Worm (Caenorhabditis elegans): ENCODE measurements around the gene F56D6.9.

DNA sequence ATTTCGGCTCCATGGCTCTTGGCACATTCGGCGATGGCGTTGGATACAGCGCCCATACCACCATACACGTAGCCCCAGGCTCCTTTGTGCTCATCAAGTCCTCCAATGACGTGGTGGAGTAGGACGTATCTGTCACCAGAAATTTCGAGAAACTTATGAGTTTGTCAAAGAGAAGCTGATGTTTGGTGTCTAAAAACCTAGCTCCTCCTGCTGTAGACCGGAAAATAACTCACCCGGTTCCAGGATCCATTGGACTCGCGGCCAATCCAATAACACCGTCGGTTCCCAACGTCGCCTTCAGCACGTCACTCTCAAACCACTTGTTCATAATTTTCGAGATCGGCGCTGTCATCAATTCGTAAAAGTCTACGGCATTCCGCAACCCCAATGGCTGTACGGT is 15.2 kb upstream of the F56D6.9 start:
- TF ChIP-seq tbx-37 (GFP tag; conservative IDR thresholded peaks at IDR 0.05) (no peak), ama-1 (optimal IDR thresholded peaks at IDR 0.05) (no peak), B0310.2 (tag; optimal IDR thresholded peaks at IDR 0.05) (no peak), ceh-36 (tag; optimal IDR thresholded peaks at IDR 0.05) (no peak), hmg-4 (GFP tag; optimal IDR thresholded peaks at IDR 0.05) (no peak), scrt-1 (GFP tag; IDR thresholded peaks at IDR 0.05) (no peak), flt-1 (GFP tag; IDR thresholded peaks at IDR 0.05) (no peak), F13C5.2 (tag; optimal IDR thresholded peaks at IDR 0.05) (no peak), tra-4 (tag; optimal IDR thresholded peaks at IDR 0.05) (no peak)
